Worm (Caenorhabditis elegans) whole organism, L3 larva: ENCODE results near the gene fbxa-74.
A peak's percentile ranks its signal among the peaks of the same experiment; 100 is the strongest.

Experiments
- aly-2 ChIP-seq: fragments of 150-350 bp; optimal IDR thresholded peaks from 2 replicates; lab custom pipeline; 2014; ENCODE audit warnings: missing biosample characterization, missing genetic modification characterization
- ceh-16 ChIP-seq: sonication (generic microtip); optimal IDR thresholded peaks from 2 replicates; lab custom pipeline; 2017; ENCODE audit warnings: missing biosample characterization, missing genetic modification characterization
- ceh-28 ChIP-seq: fragments of 150-350 bp; optimal IDR thresholded peaks from 2 replicates; lab custom pipeline; 2014; ENCODE audit warnings: missing biosample characterization, missing genetic modification reagents, missing genetic modification characterization
- ceh-82 ChIP-seq: fragments of 150-350 bp; optimal IDR thresholded peaks from 2 replicates; lab custom pipeline; 2014; ENCODE audit warnings: missing biosample characterization, missing genetic modification characterization
- ceh-9 ChIP-seq: sonication (generic microtip); optimal IDR thresholded peaks from 2 replicates; lab custom pipeline; 2018; ENCODE audit warnings: missing biosample characterization, missing genetic modification characterization
- egl-5 ChIP-seq: fragments of 150-350 bp; optimal IDR thresholded peaks from 2 replicates; lab custom pipeline; 2017; ENCODE audit warnings: missing biosample characterization, missing genetic modification reagents, missing genetic modification characterization, inconsistent platforms
- elt-1 ChIP-seq: fragments of 150-350 bp; optimal IDR thresholded peaks from 2 replicates; lab custom pipeline; 2014; ENCODE audit warnings: missing biosample characterization, missing genetic modification characterization
- elt-2 ChIP-seq: sonication (generic microtip); optimal IDR thresholded peaks from 2 replicates; lab custom pipeline; 2016; ENCODE audit warnings: missing genetic modification reagents, mild to moderate bottlenecking, missing genetic modification characterization, missing compliant biosample characterization
- elt-3 ChIP-seq, 3 experiments: fragments of 150-350 bp in 1 of 3; sonication (generic microtip) in 2 of 3; optimal IDR thresholded peaks; 2 replicates in 2 of 3; 4 replicates in 1 of 3; lab custom pipeline; 2014 to 2017; ENCODE audit warnings: missing biosample characterization in 3 of 3, missing genetic modification characterization in 3 of 3
- eor-1 ChIP-seq, 2 experiments: fragments of 150-350 bp; optimal IDR thresholded peaks; 2 replicates each; lab custom pipeline; 2014 to 2018; ENCODE audit warnings: missing biosample characterization in 2 of 2, missing genetic modification characterization in 2 of 2
- fkh-10 ChIP-seq: sonication (generic microtip); optimal IDR thresholded peaks from 2 replicates; lab custom pipeline; 2017; ENCODE audit warnings: missing biosample characterization, missing genetic modification reagents, missing genetic modification characterization
- fkh-2 ChIP-seq: fragments of 150-350 bp; optimal IDR thresholded peaks from 2 replicates; lab custom pipeline; 2014; ENCODE audit warnings: missing biosample characterization, missing genetic modification reagents, missing genetic modification characterization
- fos-1 ChIP-seq: fragments of 150-350 bp; optimal IDR thresholded peaks from 2 replicates; lab custom pipeline; 2014; ENCODE audit warnings: missing biosample characterization, missing genetic modification characterization
- hmg-11 ChIP-seq: sonication (generic microtip); optimal IDR thresholded peaks from 2 replicates; lab custom pipeline; 2016; ENCODE audit warnings: missing genetic modification characterization, missing compliant biosample characterization
- lin-15B ChIP-seq: fragments of 150-350 bp; optimal IDR thresholded peaks from 2 replicates; lab custom pipeline; 2014; ENCODE audit warnings: missing biosample characterization, missing genetic modification characterization
- lin-39 ChIP-seq: fragments of 150-350 bp; optimal IDR thresholded peaks from 2 replicates; lab custom pipeline; 2018; ENCODE audit warnings: missing biosample characterization, missing genetic modification reagents, missing genetic modification characterization
- lsy-12 ChIP-seq: sonication (generic microtip); optimal IDR thresholded peaks from 2 replicates; lab custom pipeline; 2016; ENCODE audit warnings: mild to moderate bottlenecking, missing genetic modification characterization, missing compliant biosample characterization
- mdl-1 ChIP-seq: fragments of 150-350 bp; optimal IDR thresholded peaks from 2 replicates; lab custom pipeline; 2014; ENCODE audit warnings: missing biosample characterization, missing genetic modification characterization
- nfya-1 ChIP-seq: sonication (generic microtip); optimal IDR thresholded peaks from 2 replicates; lab custom pipeline; 2017; ENCODE audit warnings: missing genetic modification characterization, mild to moderate bottlenecking, missing compliant biosample characterization, antibody characterized with exemption, moderate library complexity; ENCODE audit not compliant: insufficient read depth
- nhr-11 ChIP-seq: fragments of 150-350 bp; optimal IDR thresholded peaks from 2 replicates; lab custom pipeline; 2014; ENCODE audit warnings: missing biosample characterization, missing genetic modification characterization
- nhr-12 ChIP-seq: fragments of 150-350 bp; optimal IDR thresholded peaks from 2 replicates; lab custom pipeline; 2014; ENCODE audit warnings: missing biosample characterization, missing genetic modification characterization
- nhr-23 ChIP-seq: fragments of 150-350 bp; optimal IDR thresholded peaks from 2 replicates; lab custom pipeline; 2014; ENCODE audit warnings: missing biosample characterization, missing genetic modification reagents, missing genetic modification characterization
- nhr-237 ChIP-seq: fragments of 150-350 bp; optimal IDR thresholded peaks from 2 replicates; lab custom pipeline; 2014; ENCODE audit warnings: missing biosample characterization, missing genetic modification characterization
- nhr-25 ChIP-seq: sonication (generic microtip); optimal IDR thresholded peaks from 2 replicates; lab custom pipeline; 2017; ENCODE audit warnings: missing biosample characterization, missing genetic modification characterization
- nhr-28 ChIP-seq: fragments of 150-350 bp; optimal IDR thresholded peaks from 2 replicates; lab custom pipeline; 2014; ENCODE audit warnings: missing biosample characterization, missing genetic modification characterization
- nhr-43 ChIP-seq: sonication (generic microtip); optimal IDR thresholded peaks from 2 replicates; lab custom pipeline; 2016; ENCODE audit warnings: mild to moderate bottlenecking, missing genetic modification characterization, missing compliant biosample characterization; ENCODE audit not compliant: poor library complexity, severe bottlenecking
- nhr-76 ChIP-seq: fragments of 150-350 bp; sonication (generic microtip); optimal IDR thresholded peaks from 5 replicates; lab custom pipeline; 2014; ENCODE audit warnings: missing biosample characterization, missing genetic modification characterization
- nhr-77 ChIP-seq: fragments of 150-350 bp; optimal IDR thresholded peaks from 2 replicates; lab custom pipeline; 2014; ENCODE audit warnings: missing biosample characterization, missing genetic modification characterization
- pha-4 ChIP-seq: fragments of 150-350 bp; optimal IDR thresholded peaks from 2 replicates; lab custom pipeline; 2014; ENCODE audit warnings: missing biosample characterization, missing genetic modification reagents, missing genetic modification characterization
- pqm-1 ChIP-seq: fragments of 150-350 bp; optimal IDR thresholded peaks from 2 replicates; lab custom pipeline; 2017; ENCODE audit warnings: missing biosample characterization, missing genetic modification characterization, inconsistent platforms
- sea-2 ChIP-seq: fragments of 150-350 bp; sonication (generic microtip); optimal IDR thresholded peaks from 4 replicates; lab custom pipeline; 2014; ENCODE audit warnings: missing biosample characterization, missing genetic modification reagents, missing genetic modification characterization
- skn-1 ChIP-seq: fragments of 150-350 bp; optimal IDR thresholded peaks from 2 replicates; lab custom pipeline; 2014; ENCODE audit warnings: missing biosample characterization, missing genetic modification characterization
- unc-39 ChIP-seq: sonication (generic microtip); optimal IDR thresholded peaks from 4 replicates; lab custom pipeline; 2017; ENCODE audit warnings: missing biosample characterization, missing genetic modification characterization
- unc-62 ChIP-seq: fragments of 150-350 bp; sonication (generic microtip); optimal IDR thresholded peaks from 4 replicates; lab custom pipeline; 2014; ENCODE audit warnings: missing biosample characterization, missing genetic modification reagents, missing genetic modification characterization
- zag-1 ChIP-seq: fragments of 150-350 bp; optimal IDR thresholded peaks from 2 replicates; lab custom pipeline; 2014; ENCODE audit warnings: missing biosample characterization, missing genetic modification characterization
- ztf-11 ChIP-seq: fragments of 150-350 bp; optimal IDR thresholded peaks from 2 replicates; lab custom pipeline; 2014; ENCODE audit warnings: missing biosample characterization, missing genetic modification characterization
- ztf-4 ChIP-seq: fragments of 150-350 bp; optimal IDR thresholded peaks from 2 replicates; lab custom pipeline; 2014; ENCODE audit warnings: missing biosample characterization, missing genetic modification characterization

Gene fbxa-74

DNA sequence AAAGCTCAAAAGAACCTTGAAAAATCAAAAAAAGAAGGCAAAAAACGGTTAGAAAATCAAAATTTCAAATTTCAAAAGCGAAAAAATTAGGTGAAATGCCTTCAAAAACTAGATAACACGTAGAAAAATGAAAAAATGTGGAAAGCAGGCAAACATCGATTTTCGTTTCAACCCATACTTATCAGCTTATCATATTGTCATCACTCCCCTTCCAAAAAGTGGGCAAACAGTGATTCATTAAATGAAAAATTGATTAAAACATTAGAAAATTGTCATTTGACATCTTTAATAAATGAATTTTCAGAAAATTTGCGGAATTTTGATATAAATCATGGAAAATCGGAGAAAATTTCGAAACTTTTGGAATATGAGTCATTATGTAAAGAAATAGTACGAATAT is 37.8 kb downstream of the fbxa-74 start:
- TF ChIP-seq fkh-2 (no peak), fkh-10 (GFP tag; lab: Kevin White, UChicago) (no peak), lin-15B (tag; lab: Kevin White, UChicago) (no peak), eor-1 (tag; optimal IDR thresholded peaks at IDR 0.05; lab: Kevin White, UChicago) (no peak), nhr-11 (tag; lab: Kevin White, UChicago) (no peak), elt-2 (tag; lab: Kevin White, UChicago) (peak; percentile 65), pqm-1 (tag; lab: Kevin White, UChicago) (peak; percentile 32), elt-1 (tag; lab: Kevin White, UChicago) (no peak), ceh-82 (tag; lab: Kevin White, UChicago) (no peak), ceh-28 (tag; lab: Kevin White, UChicago) (no peak), mdl-1 (tag; lab: Kevin White, UChicago) (no peak), ztf-4 (tag; lab: Kevin White, UChicago) (no peak), pha-4 (peak; percentile 23), hmg-11 (tag; lab: Kevin White, UChicago) (no peak), skn-1 (peak; percentile 9)
- TF ChIP-seq, all 47 proteins: peak for 4

DNA sequence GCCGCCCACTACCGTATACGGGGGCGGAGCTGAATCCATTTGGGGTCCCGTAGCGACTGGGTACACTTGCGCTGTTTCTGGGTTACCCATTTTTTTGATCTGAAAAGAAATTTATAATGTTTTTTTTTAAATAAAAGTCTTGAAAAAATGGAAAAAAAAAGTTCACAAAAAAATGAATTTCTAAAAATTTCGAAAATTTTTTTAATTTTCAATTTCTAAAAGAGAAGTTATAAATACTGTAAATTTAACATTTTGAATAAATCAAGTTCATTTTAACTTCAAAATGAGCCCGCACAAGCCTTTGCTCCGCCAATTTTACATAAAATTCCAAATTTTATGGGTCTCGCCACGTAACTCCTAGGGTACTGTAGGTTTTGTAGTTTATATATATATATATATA is 39.0 kb downstream of the fbxa-74 start, which contains the start of gene Y22D7AL.15:
Y22D7AL.15 (minus strand) TSS at position 101 of the 400 bp plus-strand sequence.
- TF ChIP-seq nfya-1 (tag; lab: Kevin White, UChicago): no peak
- no peak for TF ChIP-seq ceh-82 (tag; lab: Kevin White, UChicago)
- TF ChIP-seq lsy-12 (tag; lab: Kevin White, UChicago): no peak
- no peak for TF ChIP-seq ztf-11 (tag; lab: Kevin White, UChicago)
- TF ChIP-seq ztf-4 (tag; lab: Kevin White, UChicago): no peak
- no peak for TF ChIP-seq nhr-77 (tag; lab: Kevin White, UChicago)
- no peak for TF ChIP-seq nhr-237 (tag; lab: Kevin White, UChicago)
- TF ChIP-seq aly-2 (tag; lab: Kevin White, UChicago): no peak
- no peak for TF ChIP-seq fkh-2
- TF ChIP-seq unc-62: no peak
- no peak for TF ChIP-seq unc-39 (tag; lab: Kevin White, UChicago)
- no peak for TF ChIP-seq elt-2 (tag; lab: Kevin White, UChicago)
- no peak for TF ChIP-seq elt-3 (tag; optimal IDR thresholded peaks at IDR 0.05; lab: Kevin White, UChicago)
- no peak for TF ChIP-seq nhr-43
- TF ChIP-seq pqm-1 (tag; lab: Kevin White, UChicago): no peak
- no peak for TF ChIP-seq ceh-16

DNA sequence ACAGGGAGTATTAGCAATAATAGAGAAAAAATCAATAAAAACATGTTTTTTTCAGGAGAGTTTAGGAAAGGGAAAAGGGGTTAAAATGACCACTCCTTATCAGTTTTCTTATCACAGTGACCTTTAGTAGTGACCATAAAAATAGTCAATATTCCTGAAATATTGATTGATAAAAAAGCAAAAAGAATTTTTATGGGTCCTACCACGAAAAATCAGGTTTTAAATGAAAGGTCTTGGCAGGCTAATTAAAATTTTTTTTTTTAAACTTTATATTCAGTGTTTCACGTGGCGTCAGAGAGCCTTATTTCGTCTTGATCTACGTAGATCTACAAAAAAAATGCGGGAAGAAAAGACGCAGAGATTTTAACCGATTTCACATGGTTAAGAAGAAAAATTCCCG is 41.4 kb downstream of the fbxa-74 start, which contains the start of gene cht-4:
cht-4 (minus strand) TSS at position 101 of the 400 bp plus-strand sequence.
- no peak for TF ChIP-seq elt-1 (tag; lab: Kevin White, UChicago)
- no peak for TF ChIP-seq fos-1 (tag; lab: Kevin White, UChicago)
- no peak for TF ChIP-seq ztf-4 (tag; lab: Kevin White, UChicago)
- TF ChIP-seq lin-39 (tag; lab: Kevin White, UChicago): no peak
- TF ChIP-seq nhr-43: no peak
- no peak for TF ChIP-seq ztf-11 (tag; lab: Kevin White, UChicago)
- no peak for TF ChIP-seq ceh-9 (tag; lab: Kevin White, UChicago)
- no peak for TF ChIP-seq ceh-82 (tag; lab: Kevin White, UChicago)

DNA sequence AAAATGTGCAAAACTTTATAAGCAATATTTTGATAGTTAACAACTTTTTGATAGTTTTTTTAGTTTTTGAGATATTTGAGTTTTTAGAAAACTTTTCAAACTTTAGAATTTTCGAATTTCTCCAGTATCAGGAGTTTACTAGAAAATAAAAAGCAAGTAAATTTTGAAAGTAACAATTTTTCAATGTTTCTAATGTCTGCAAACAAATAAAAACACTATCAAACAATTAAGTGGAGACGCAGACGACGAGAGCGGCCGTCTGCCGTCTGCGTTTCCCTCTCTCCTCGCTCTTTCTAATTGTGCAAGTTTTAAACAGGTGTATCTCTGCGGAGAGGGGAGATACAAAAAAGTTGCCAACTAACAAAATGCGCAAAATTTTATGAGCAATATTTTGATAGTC is 45.9 kb downstream of the fbxa-74 start:
- no peak for TF ChIP-seq sea-2 (GFP tag; lab: Kevin White, UChicago)
- TF ChIP-seq ceh-82 (tag; lab: Kevin White, UChicago): no peak
- TF ChIP-seq egl-5 (tag; lab: Kevin White, UChicago): no peak
- no peak for TF ChIP-seq nhr-76 (tag; lab: Kevin White, UChicago)
- no peak for TF ChIP-seq ceh-9 (tag; lab: Kevin White, UChicago)
- TF ChIP-seq pha-4: no peak
- TF ChIP-seq nhr-237 (tag; lab: Kevin White, UChicago): no peak
- TF ChIP-seq fkh-10 (GFP tag; lab: Kevin White, UChicago): no peak
- no peak for TF ChIP-seq lin-39 (tag; lab: Kevin White, UChicago)
- TF ChIP-seq, all 47 proteins: peak for 0

DNA sequence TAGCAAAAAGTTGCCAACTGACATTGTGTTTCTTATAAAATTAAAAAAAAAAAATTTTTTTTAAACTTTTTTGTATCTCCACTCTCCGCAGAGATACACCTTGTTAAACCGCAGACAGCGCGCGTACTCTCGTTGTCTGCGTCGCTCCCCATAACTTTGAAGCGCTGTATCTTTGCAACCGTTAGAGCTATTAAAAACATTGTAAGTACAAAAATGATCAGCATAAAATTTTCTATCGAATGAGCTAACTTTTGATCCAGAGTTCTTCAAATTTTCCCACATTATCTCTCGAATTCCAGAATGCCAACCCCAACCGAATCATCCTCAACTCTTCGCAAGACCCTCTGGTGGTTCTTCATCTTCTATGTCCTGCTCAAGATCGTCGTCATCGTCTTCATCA is 46.6 kb downstream of the fbxa-74 start, which contains the start of gene Y22D7AL.1:
Y22D7AL.1 (plus strand) TSS at position 301 of the 400 bp plus-strand sequence.
- TF ChIP-seq elt-1 (tag; lab: Kevin White, UChicago) (no peak), ztf-4 (tag; lab: Kevin White, UChicago) (no peak), nhr-237 (tag; lab: Kevin White, UChicago) (no peak), nhr-12 (no peak), mdl-1 (tag; lab: Kevin White, UChicago) (no peak), ceh-16 (no peak), fkh-10 (GFP tag; lab: Kevin White, UChicago) (no peak), ceh-28 (tag; lab: Kevin White, UChicago) (no peak), unc-62 (no peak), elt-2 (tag; lab: Kevin White, UChicago) (no peak), fos-1 (tag; lab: Kevin White, UChicago) (no peak), zag-1 (tag; lab: Kevin White, UChicago) (no peak), pqm-1 (tag; lab: Kevin White, UChicago) (no peak), nhr-23 (tag; lab: Kevin White, UChicago) (no peak), sea-2 (GFP tag; lab: Kevin White, UChicago) (no peak), nhr-28 (tag; lab: Kevin White, UChicago) (no peak), egl-5 (tag; lab: Kevin White, UChicago) (no peak), nhr-43 (no peak), nhr-25 (no peak), nhr-11 (tag; lab: Kevin White, UChicago) (no peak)
